Worm (Caenorhabditis elegans) whole organism, L2 larva: Measurements from ENCODE around the gene sri-62.

Source experiments
- ama-1 ChIP-seq: fragments of 150-350 bp; optimal IDR thresholded peaks from 2 replicates; lab custom pipeline; 2018; ENCODE audit warnings: inconsistent platforms
- fos-1 ChIP-seq: fragments of 150-350 bp; optimal IDR thresholded peaks from 2 replicates; lab custom pipeline; 2014; ENCODE audit warnings: missing biosample characterization, missing genetic modification characterization
- lin-13 ChIP-seq: fragments of 150-350 bp; optimal IDR thresholded peaks from 2 replicates; lab custom pipeline; 2014; ENCODE audit warnings: missing biosample characterization, missing genetic modification reagents, missing genetic modification characterization
- nhr-11 ChIP-seq: fragments of 150-350 bp; optimal IDR thresholded peaks from 2 replicates; lab custom pipeline; 2014; ENCODE audit warnings: missing biosample characterization, missing genetic modification characterization
- nhr-77 ChIP-seq: fragments of 150-350 bp; optimal IDR thresholded peaks from 2 replicates; lab custom pipeline; 2014; ENCODE audit warnings: missing biosample characterization, missing genetic modification characterization
- snpc-4 ChIP-seq: fragments of 150-350 bp; optimal IDR thresholded peaks from 2 replicates; lab custom pipeline; 2014; ENCODE audit warnings: missing biosample characterization, missing genetic modification characterization

ce11 chrII:2695079-2695478 lies 3.2 kb downstream of the sri-62 start:
- TF ChIP-seq fos-1 (tag; lab: Kevin White, UChicago) = no peak
- no peak for TF ChIP-seq ama-1 (lab: Kevin White, UChicago)
- no peak for TF ChIP-seq lin-13 (GFP tag; lab: Kevin White, UChicago)
- TF ChIP-seq nhr-11 (tag; lab: Kevin White, UChicago) = no peak
- TF ChIP-seq snpc-4 (tag; lab: Kevin White, UChicago) = no peak
- no peak for TF ChIP-seq nhr-77
